Fruit fly (Drosophila melanogaster): ENCODE results near the gene Gmd.

DNA sequence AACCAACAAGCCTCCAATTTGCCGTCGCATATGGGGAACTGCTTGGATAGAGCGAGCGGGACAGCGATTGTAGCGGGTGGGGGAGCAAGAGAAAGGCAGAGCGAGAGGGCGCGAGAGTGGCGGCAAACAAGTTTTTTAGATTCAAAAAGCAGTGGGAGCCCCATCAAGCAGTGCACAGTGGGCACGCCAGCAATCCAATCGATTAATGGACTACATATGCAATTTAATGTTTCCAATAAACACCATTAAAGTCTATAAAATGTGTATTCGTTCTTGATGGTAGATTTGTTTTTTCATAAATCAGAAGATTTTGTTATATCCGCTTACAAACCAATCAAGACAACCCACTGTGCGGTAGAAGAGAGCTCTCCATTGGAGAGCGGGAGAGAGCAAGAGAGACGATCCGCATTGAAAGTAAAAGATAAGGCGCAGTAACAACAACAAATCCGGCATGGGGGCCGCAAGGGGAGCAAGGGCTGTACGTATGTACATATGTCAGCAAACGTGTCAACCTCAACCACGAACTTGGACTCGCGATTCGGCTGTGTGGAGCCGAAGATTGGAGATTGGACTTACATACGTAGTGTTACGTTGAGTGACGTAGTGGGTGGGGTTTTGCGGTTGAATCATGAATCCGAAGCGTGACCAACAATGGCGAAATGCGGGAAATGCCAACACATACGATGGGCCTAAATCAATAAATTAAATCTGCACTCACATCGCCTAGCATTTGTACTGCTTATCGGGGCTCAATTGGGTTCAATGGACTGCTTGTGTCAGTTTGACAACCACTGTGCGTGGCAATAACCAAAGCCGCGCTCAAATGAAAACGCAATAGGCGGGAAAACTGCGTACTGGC, 20.8 kb upstream of the Gmd start:
- no peak for TF ChIP-seq CG8478 (optimal IDR thresholded peaks at IDR 0.05)
- TF ChIP-seq CTCF (optimal IDR thresholded peaks at IDR 0.05) = peak; percentile 40 to 43

Data from S2 (cell line).